Worm (Caenorhabditis elegans) whole organism, L1 larva: Measurements from ENCODE around the gene srw-66.

Experiments used
- C04F5.9 ChIP-seq: sonication (generic microtip); optimal IDR thresholded peaks from 2 replicates; lab custom pipeline; 2016; ENCODE audit warnings: missing genetic modification characterization, missing compliant biosample characterization
- C34B4.2 ChIP-seq: sonication (generic microtip); optimal IDR thresholded peaks from 2 replicates; lab custom pipeline; 2017; ENCODE audit warnings: mild to moderate bottlenecking, missing genetic modification characterization, missing compliant biosample characterization
- F16B12.6 ChIP-seq: fragments of 150-350 bp; optimal IDR thresholded peaks from 2 replicates; lab custom pipeline; 2014; ENCODE audit warnings: missing biosample characterization, missing genetic modification characterization
- aha-1 ChIP-seq: fragments of 150-350 bp; optimal IDR thresholded peaks from 2 replicates; lab custom pipeline; 2014; ENCODE audit warnings: missing biosample characterization, missing genetic modification characterization
- alr-1 ChIP-seq: fragments of 200-800 bp; sonication (Bioruptor generic); optimal IDR thresholded peaks from 2 replicates; lab custom pipeline; 2018; ENCODE audit warnings: borderline replicate concordance, mild to moderate bottlenecking, missing genetic modification characterization, missing compliant biosample characterization
- ceh-63 ChIP-seq: fragments of 200-800 bp; sonication (Bioruptor generic); optimal IDR thresholded peaks from 2 replicates; lab custom pipeline; 2018; ENCODE audit warnings: mild to moderate bottlenecking, missing genetic modification characterization, missing compliant biosample characterization
- ceh-8 ChIP-seq: fragments of 200-800 bp; sonication (Bioruptor generic); optimal IDR thresholded peaks from 2 replicates; lab custom pipeline; 2018; ENCODE audit warnings: mild to moderate bottlenecking, missing genetic modification characterization, moderate library complexity, missing compliant biosample characterization
- ceh-88 ChIP-seq: fragments of 200-800 bp; sonication (Bioruptor generic); IDR thresholded peaks from 2 replicates; pipeline ENCODE4 v1.3.6; 2022; ENCODE audit warnings: missing genetic modification characterization, missing compliant biosample characterization
- ceh-90 ChIP-seq: sonication (generic microtip); optimal IDR thresholded peaks from 2 replicates; lab custom pipeline; 2016; ENCODE audit warnings: missing genetic modification characterization, missing compliant biosample characterization
- ces-1 ChIP-seq: fragments of 150-350 bp; optimal IDR thresholded peaks from 2 replicates; lab custom pipeline; 2014; ENCODE audit warnings: missing biosample characterization, missing genetic modification reagents, missing genetic modification characterization
- dsc-1 ChIP-seq: sonication (generic microtip); optimal IDR thresholded peaks from 2 replicates; lab custom pipeline; 2016; ENCODE audit warnings: mild to moderate bottlenecking, missing genetic modification characterization, missing compliant biosample characterization
- efl-1 ChIP-seq, 4 experiments: fragments of 150-350 bp; optimal IDR thresholded peaks in 3 of 4; peaks in 1 of 4; 1 replicate in 1 of 4; 2 replicates in 3 of 4; lab custom pipeline; 2014; ENCODE audit warnings: missing biosample characterization in 2 of 4, missing genetic modification characterization in 2 of 4, missing genetic modification reagents in 2 of 4
- efl-3 ChIP-seq: fragments of 200-800 bp; sonication (Bioruptor generic); optimal IDR thresholded peaks from 2 replicates; lab custom pipeline; 2018; ENCODE audit warnings: mild to moderate bottlenecking, missing genetic modification characterization, missing compliant biosample characterization
- ets-5 ChIP-seq: fragments of 200-800 bp; sonication (Bioruptor generic); IDR thresholded peaks from 2 replicates; pipeline ENCODE4 v1.3.6; 2022; ENCODE audit warnings: missing genetic modification characterization, missing compliant biosample characterization
- fkh-8 ChIP-seq: sonication (generic microtip); optimal IDR thresholded peaks from 2 replicates; lab custom pipeline; 2016; ENCODE audit warnings: mild to moderate bottlenecking, missing genetic modification characterization, missing compliant biosample characterization
- fos-1 ChIP-seq: fragments of 150-350 bp; optimal IDR thresholded peaks from 2 replicates; lab custom pipeline; 2014; ENCODE audit warnings: missing biosample characterization, missing genetic modification characterization
- hlh-17 ChIP-seq: fragments of 200-800 bp; sonication (Bioruptor generic); optimal IDR thresholded peaks from 2 replicates; lab custom pipeline; 2018; ENCODE audit warnings: missing genetic modification characterization, mild to moderate bottlenecking, missing compliant biosample characterization, moderate library complexity, borderline replicate concordance
- hpl-2 ChIP-seq: fragments of 150-350 bp; optimal IDR thresholded peaks from 2 replicates; lab custom pipeline; 2014; ENCODE audit warnings: missing biosample characterization, missing genetic modification reagents, missing genetic modification characterization
- isw-1 ChIP-seq: fragments of 200-800 bp; sonication (Bioruptor generic); IDR thresholded peaks from 2 replicates; pipeline ENCODE4 v1.3.6; 2022; ENCODE audit warnings: missing genetic modification characterization, missing compliant biosample characterization
- jun-1 ChIP-seq: fragments of 150-350 bp; optimal IDR thresholded peaks from 2 replicates; lab custom pipeline; 2014; ENCODE audit warnings: missing biosample characterization, missing genetic modification reagents, missing genetic modification characterization
- lin-13 ChIP-seq: fragments of 150-350 bp; optimal IDR thresholded peaks from 2 replicates; lab custom pipeline; 2014; ENCODE audit warnings: missing biosample characterization, missing genetic modification reagents, missing genetic modification characterization
- lin-39 ChIP-seq: fragments of 150-350 bp; optimal IDR thresholded peaks from 2 replicates; lab custom pipeline; 2014; ENCODE audit warnings: missing biosample characterization, missing genetic modification reagents, missing genetic modification characterization
- lir-3 ChIP-seq: sonication (generic microtip); optimal IDR thresholded peaks from 2 replicates; lab custom pipeline; 2016; ENCODE audit warnings: mild to moderate bottlenecking, missing genetic modification characterization, moderate library complexity, missing compliant biosample characterization; ENCODE audit not compliant: poor library complexity
- mab-9 ChIP-seq: fragments of 200-800 bp; sonication (Bioruptor generic); IDR thresholded peaks from 2 replicates; pipeline ENCODE4 v1.3.6; 2022; ENCODE audit warnings: missing genetic modification reagents, missing genetic modification characterization, missing compliant biosample characterization
- mdl-1 ChIP-seq, 2 experiments: fragments of 150-350 bp; optimal IDR thresholded peaks; 2 replicates each; lab custom pipeline; 2014 to 2017; ENCODE audit warnings: missing biosample characterization in 2 of 2, missing genetic modification characterization in 2 of 2, inconsistent platforms in 1 of 2
- mep-1 ChIP-seq: fragments of 150-350 bp; optimal IDR thresholded peaks from 2 replicates; lab custom pipeline; 2014; ENCODE audit warnings: missing biosample characterization, missing genetic modification characterization
- nhr-11 ChIP-seq: fragments of 150-350 bp; optimal IDR thresholded peaks from 2 replicates; lab custom pipeline; 2014; ENCODE audit warnings: missing biosample characterization, missing genetic modification characterization
- nhr-20 ChIP-seq: sonication (generic microtip); optimal IDR thresholded peaks from 2 replicates; lab custom pipeline; 2016; ENCODE audit warnings: mild to moderate bottlenecking, missing genetic modification characterization, missing compliant biosample characterization
- nhr-237 ChIP-seq: fragments of 150-350 bp; optimal IDR thresholded peaks from 2 replicates; lab custom pipeline; 2014; ENCODE audit warnings: missing biosample characterization, missing genetic modification characterization
- nhr-28 ChIP-seq: fragments of 150-350 bp; optimal IDR thresholded peaks from 2 replicates; lab custom pipeline; 2014; ENCODE audit warnings: missing biosample characterization, missing genetic modification characterization
- nhr-71 ChIP-seq: sonication (generic microtip); optimal IDR thresholded peaks from 2 replicates; lab custom pipeline; 2016; ENCODE audit warnings: mild to moderate bottlenecking, missing genetic modification characterization, moderate library complexity, missing compliant biosample characterization
- nhr-85 ChIP-seq: sonication (generic microtip); peaks from one replicate; lab custom pipeline; 2016; ENCODE audit warnings: missing genetic modification characterization, inconsistent platforms, missing compliant biosample characterization
- pag-3 ChIP-seq: sonication (generic microtip); optimal IDR thresholded peaks from 2 replicates; lab custom pipeline; 2017; ENCODE audit warnings: missing genetic modification characterization, mild to moderate bottlenecking, missing compliant biosample characterization, antibody characterized with exemption, borderline replicate concordance; ENCODE audit not compliant: insufficient read depth
- pqm-1 ChIP-seq: sonication (generic microtip); optimal IDR thresholded peaks from 3 replicates; lab custom pipeline; 2017; ENCODE audit warnings: missing biosample characterization, missing genetic modification characterization
- skn-1 ChIP-seq: fragments of 150-350 bp; optimal IDR thresholded peaks from 2 replicates; lab custom pipeline; 2014; ENCODE audit warnings: missing biosample characterization, missing genetic modification characterization
- snu-23 ChIP-seq: sonication (generic microtip); optimal IDR thresholded peaks from 2 replicates; lab custom pipeline; 2016; ENCODE audit warnings: missing genetic modification characterization, missing compliant biosample characterization
- sox-4 ChIP-seq: sonication (generic microtip); optimal IDR thresholded peaks from 2 replicates; lab custom pipeline; 2016; ENCODE audit warnings: missing genetic modification characterization, missing compliant biosample characterization
- sptf-1 ChIP-seq: fragments of 150-350 bp; optimal IDR thresholded peaks from 2 replicates; lab custom pipeline; 2014; ENCODE audit warnings: missing biosample characterization, missing genetic modification characterization
- tbx-2 ChIP-seq: sonication (generic microtip); optimal IDR thresholded peaks from 2 replicates; lab custom pipeline; 2016; ENCODE audit warnings: missing genetic modification characterization, missing compliant biosample characterization
- tlp-1 ChIP-seq: fragments of 150-350 bp; optimal IDR thresholded peaks from 2 replicates; lab custom pipeline; 2014; ENCODE audit warnings: missing biosample characterization, missing genetic modification characterization
- unc-130 ChIP-seq: fragments of 150-350 bp; optimal IDR thresholded peaks from 2 replicates; lab custom pipeline; 2017; ENCODE audit warnings: missing biosample characterization, missing genetic modification characterization, inconsistent platforms
- unc-62 ChIP-seq: fragments of 150-350 bp; optimal IDR thresholded peaks from 2 replicates; lab custom pipeline; 2014; ENCODE audit warnings: missing biosample characterization, missing genetic modification reagents, missing genetic modification characterization
- unc-86 ChIP-seq: sonication (generic microtip); optimal IDR thresholded peaks from 2 replicates; lab custom pipeline; 2016; ENCODE audit warnings: missing genetic modification characterization, missing compliant biosample characterization
- unc-98 ChIP-seq: fragments of 200-800 bp; sonication (Bioruptor generic); IDR thresholded peaks from 2 replicates; pipeline ENCODE4 v1.3.6; 2022; ENCODE audit warnings: missing genetic modification characterization, missing compliant biosample characterization
- zag-1 ChIP-seq: fragments of 150-350 bp; optimal IDR thresholded peaks from 2 replicates; lab custom pipeline; 2014; ENCODE audit warnings: missing biosample characterization, missing genetic modification characterization

Gene srw-66

ce11 chrII:1271814-1272213 is at the start of gene srw-66:
TSS of gene srw-66 (minus strand) at chrII:1271914.
- TF ChIP-seq hpl-2 (no peak), efl-1 (optimal IDR thresholded peaks at IDR 0.05; lab: Kevin White, UChicago) (no peak), efl-1 (GFP tag; optimal IDR thresholded peaks at IDR 0.05 in 1 of 2; lab: Kevin White, UChicago) (peak in 1 of 2 experiments; percentile 43)

ce11 chrII:1320987-1321807 is 49.5 kb upstream of the srw-66 start, which contains the start of gene vig-1:
TSS of gene vig-1 (plus strand) at chrII:1321037.
- TF ChIP-seq efl-3 (GFP tag; lab: Kevin White, UChicago) (no peak), mab-9 (GFP tag; lab: Robert Waterston, UW) (peak; percentile 30; the same call in 1 of the 2 replicates), efl-1 (optimal IDR thresholded peaks at IDR 0.05; lab: Kevin White, UChicago) (no peak), efl-1 (GFP tag; optimal IDR thresholded peaks at IDR 0.05 in 1 of 2; lab: Kevin White, UChicago) (peak in 1 of 2 experiments; percentile 87)
- TF ChIP-seq, all 84 proteins: peak for 2

ce11 chrII:1320412-1320811 is 48.7 kb upstream of the srw-66 start:
- peak; percentile 86 for TF ChIP-seq ceh-8 (GFP tag; lab: Kevin White, UChicago)
- peak; percentile 78 for TF ChIP-seq hpl-2
- TF ChIP-seq lin-39 (tag; lab: Kevin White, UChicago), result peak; percentile 85
- TF ChIP-seq pqm-1 (tag; lab: Kevin White, UChicago), result peak; percentile 68
- peak; percentile 84 for TF ChIP-seq nhr-237
- TF ChIP-seq alr-1 (tag; lab: Kevin White, UChicago), result no peak
- peak; percentile 98 for TF ChIP-seq nhr-71 (tag; lab: Kevin White, UChicago)
- peak; percentile 79 for TF ChIP-seq nhr-11 (tag; lab: Kevin White, UChicago)
- TF ChIP-seq C34B4.2 (tag; lab: Kevin White, UChicago), result peak; percentile 44
- TF ChIP-seq zag-1, result no peak
- TF ChIP-seq tlp-1 (tag; lab: Kevin White, UChicago), result no peak
- TF ChIP-seq ceh-88 (GFP tag; lab: Robert Waterston, UW), result peak; percentile 84
- peak; percentile 91 for TF ChIP-seq unc-130 (tag; lab: Kevin White, UChicago)
- no peak for TF ChIP-seq sptf-1 (tag; lab: Kevin White, UChicago)
- peak; percentile 94 for TF ChIP-seq tbx-2 (tag; lab: Kevin White, UChicago)
- TF ChIP-seq fos-1 (tag; lab: Kevin White, UChicago), result peak; percentile 89
- peak; percentile 96 for TF ChIP-seq nhr-20 (tag; lab: Kevin White, UChicago)
- TF ChIP-seq F16B12.6 (tag; lab: Kevin White, UChicago), result peak; percentile 65
- TF ChIP-seq aha-1 (tag; lab: Kevin White, UChicago), result peak; percentile 80
- TF ChIP-seq nhr-85 (tag; lab: Kevin White, UChicago), result peak; percentile 97
- TF ChIP-seq pag-3 (tag; lab: Kevin White, UChicago), result no peak
- TF ChIP-seq ces-1 (GFP tag; lab: Kevin White, UChicago), result no peak
- peak; percentile 70; the same call in 1 of the 2 replicates for TF ChIP-seq unc-98 (GFP tag; lab: Robert Waterston, UW)
- TF ChIP-seq isw-1, result peak; percentile 94
- peak; percentile 98 for TF ChIP-seq fkh-8 (tag; lab: Kevin White, UChicago)
- TF ChIP-seq snu-23, result peak; percentile 97
- peak; percentile 95 for TF ChIP-seq dsc-1 (tag; lab: Kevin White, UChicago)
- peak; percentile 93 for TF ChIP-seq jun-1 (tag; lab: Kevin White, UChicago)
- TF ChIP-seq mep-1 (tag; lab: Kevin White, UChicago), result peak; percentile 97
- TF ChIP-seq nhr-28 (tag; lab: Kevin White, UChicago), result no peak
- TF ChIP-seq efl-1 (optimal IDR thresholded peaks at IDR 0.05; lab: Kevin White, UChicago), result peak; percentile 96 to 99
- peak; percentile 99 to 100 for TF ChIP-seq efl-1 (GFP tag; optimal IDR thresholded peaks at IDR 0.05 in 1 of 2; lab: Kevin White, UChicago)
- no peak for TF ChIP-seq ceh-63 (GFP tag; lab: Kevin White, UChicago)
- peak; percentile 92 for TF ChIP-seq skn-1 (tag; lab: Kevin White, UChicago)
- no peak for TF ChIP-seq ceh-90 (tag; lab: Kevin White, UChicago)
- TF ChIP-seq sox-4 (tag; lab: Kevin White, UChicago), result peak; percentile 75
- no peak for TF ChIP-seq ets-5
- TF ChIP-seq lin-13 (GFP tag; lab: Kevin White, UChicago), result peak; percentile 98
- TF ChIP-seq unc-62, result no peak
- peak; percentile 78 for TF ChIP-seq lir-3 (tag; lab: Kevin White, UChicago)
- TF ChIP-seq unc-86 (tag; lab: Kevin White, UChicago), result peak; percentile 93
- no peak for TF ChIP-seq hlh-17 (GFP tag; lab: Kevin White, UChicago)
- peak; percentile 84 for TF ChIP-seq C04F5.9 (tag; lab: Kevin White, UChicago)
- TF ChIP-seq mdl-1 (tag; optimal IDR thresholded peaks at IDR 0.05; lab: Kevin White, UChicago), result peak in 1 of 2 experiments; percentile 92
